Fruit fly (Drosophila melanogaster): ENCODE results near the gene CG3847.

Gene CG3847

dm6 chrX:6316858-6317474, 29.9 kb upstream of the CG3847 start (continued):
- TF ChIP-seq Xrp1 (GFP tag; IDR thresholded peaks at IDR 0.05) = peak; percentile 70
- TF ChIP-seq ttk (GFP tag; IDR thresholded peaks at IDR 0.05) = peak; percentile 62; the same call in 1 of the 2 replicates
- peak; percentile 52 for TF ChIP-seq CG9817 (tag; optimal IDR thresholded peaks at IDR 0.05)
- TF ChIP-seq unpg (GFP tag; optimal IDR thresholded peaks at IDR 0.05) = no peak
- TF ChIP-seq abd-A (tag; optimal IDR thresholded peaks at IDR 0.05) = peak; percentile 50
- TF ChIP-seq Dad (GFP tag; optimal IDR thresholded peaks at IDR 0.05) = no peak
- TF ChIP-seq cwo (GFP tag; optimal IDR thresholded peaks at IDR 0.05) = peak; percentile 73
- TF ChIP-seq CG1233 (GFP tag; optimal IDR thresholded peaks at IDR 0.05) = peak; percentile 61
- TF ChIP-seq Mrtf (GFP tag; IDR thresholded peaks at IDR 0.05) = peak; percentile 72
- TF ChIP-seq ftz-f1 (GFP tag; optimal IDR thresholded peaks at IDR 0.05) = no peak
- TF ChIP-seq en (GFP tag; optimal IDR thresholded peaks at IDR 0.05) = no peak
- no peak for TF ChIP-seq luna (GFP tag; optimal IDR thresholded peaks at IDR 0.05)
- peak; percentile 18 for TF ChIP-seq CG1832 (GFP tag; optimal IDR thresholded peaks at IDR 0.05)
- TF ChIP-seq hbn (GFP tag; IDR thresholded peaks at IDR 0.05; ENCODE audit: partially characterized antibody) = no peak
- no peak for TF ChIP-seq CG8290 (GFP tag; optimal IDR thresholded peaks at IDR 0.05)
- peak in 1 of 2 experiments; percentile 83 for TF ChIP-seq CG8290 (tag; optimal IDR thresholded peaks at IDR 0.05)
- peak; percentile 57; the same call in 1 of the 2 replicates for TF ChIP-seq CG31224 (GFP tag; IDR thresholded peaks at IDR 0.05)
- no peak for TF ChIP-seq salm (tag; optimal IDR thresholded peaks at IDR 0.05)
- peak; percentile 49 for TF ChIP-seq odd (GFP tag; optimal IDR thresholded peaks at IDR 0.05)
- peak in 1 of 2 experiments; percentile 26 for TF ChIP-seq crp (GFP tag; optimal IDR thresholded peaks at IDR 0.05)
- peak; percentile 21; the same call in 1 of the 2 replicates for TF ChIP-seq gsb (GFP tag; IDR thresholded peaks at IDR 0.05)
- no peak for TF ChIP-seq CG2199 (GFP tag; IDR thresholded peaks at IDR 0.05)
- no peak for TF ChIP-seq Sry-δ (GFP tag; optimal IDR thresholded peaks at IDR 0.05)
- no peak for TF ChIP-seq bbx (GFP tag; IDR thresholded peaks at IDR 0.05; ENCODE audit: partially characterized antibody)
- peak; percentile 28 for TF ChIP-seq Hr3 (GFP tag; optimal IDR thresholded peaks at IDR 0.05)
- peak; percentile 57 for TF ChIP-seq nerfin-1 (tag; optimal IDR thresholded peaks at IDR 0.05)
- TF ChIP-seq CG18599 (GFP tag; optimal IDR thresholded peaks at IDR 0.05) = peak; percentile 90
- TF ChIP-seq Blimp-1 (GFP tag; optimal IDR thresholded peaks at IDR 0.05) = peak; percentile 54
- TF ChIP-seq CG3281 (GFP tag; optimal IDR thresholded peaks at IDR 0.05) = peak; percentile 78
- TF ChIP-seq Deaf1 (tag; optimal IDR thresholded peaks at IDR 0.05) = peak; percentile 28
- no peak for TF ChIP-seq Tbp (GFP tag; optimal IDR thresholded peaks at IDR 0.05)
- peak; percentile 58 for TF ChIP-seq B-H1 (GFP tag; IDR thresholded peaks at IDR 0.05)
- no peak for TF ChIP-seq Myb (GFP tag; optimal IDR thresholded peaks at IDR 0.05)
- TF ChIP-seq CG2129 (GFP tag; IDR thresholded peaks at IDR 0.05; ENCODE audit: partially characterized antibody) = no peak
- no peak for TF ChIP-seq TFAM (GFP tag; optimal IDR thresholded peaks at IDR 0.05)
- no peak for TF ChIP-seq Lpt (GFP tag; optimal IDR thresholded peaks at IDR 0.05)
- no peak for TF ChIP-seq vnd (GFP tag; IDR thresholded peaks at IDR 0.05; ENCODE audit: partially characterized antibody)
- no peak for TF ChIP-seq emc (GFP tag; optimal IDR thresholded peaks at IDR 0.05)
- peak; percentile 47 for TF ChIP-seq pho (GFP tag; optimal IDR thresholded peaks at IDR 0.05)
- TF ChIP-seq CG6254 (GFP tag; optimal IDR thresholded peaks at IDR 0.05) = no peak
- no peak for TF ChIP-seq shn (GFP tag; optimal IDR thresholded peaks at IDR 0.05)
- TF ChIP-seq sc (optimal IDR thresholded peaks at IDR 0.05) = no peak
- no peak for TF ChIP-seq sc (GFP tag; optimal IDR thresholded peaks at IDR 0.05)
- TF ChIP-seq CG7786 (GFP tag; optimal IDR thresholded peaks at IDR 0.05) = peak; percentile 35
- TF ChIP-seq CG12659 (GFP tag; optimal IDR thresholded peaks at IDR 0.05) = peak; percentile 66
- TF ChIP-seq Dbx (GFP tag; IDR thresholded peaks at IDR 0.05) = peak; percentile 73
- TF ChIP-seq lab (GFP tag; optimal IDR thresholded peaks at IDR 0.05) = peak; percentile 86
- TF ChIP-seq CG3163 (GFP tag; optimal IDR thresholded peaks at IDR 0.05) = peak; percentile 7
- TF ChIP-seq Hr51 (GFP tag; optimal IDR thresholded peaks at IDR 0.05) = peak; percentile 39 to 74
- peak; percentile 33 for TF ChIP-seq Fer2 (tag; optimal IDR thresholded peaks at IDR 0.05)
